Fruit fly (Drosophila melanogaster) whole organism, embryonic: ENCODE results near the gene Takl1.

Experiments
- CG11456 ChIP-seq: fragments of 200-800 bp; sonication (Bioruptor generic); IDR thresholded peaks from 3 replicates; pipeline ENCODE4 v1.3.6; 2022; ENCODE audit warnings: missing biosample characterization, missing genetic modification characterization
- CG11504 ChIP-seq: fragments of 200-800 bp; sonication (Bioruptor generic); optimal IDR thresholded peaks from 3 replicates; lab custom pipeline; 2019; ENCODE audit warnings: missing biosample characterization, mild to moderate bottlenecking, missing genetic modification characterization, moderate library complexity
- CG15073 ChIP-seq: fragments of 200-800 bp; sonication (Bioruptor generic); optimal IDR thresholded peaks from 2 replicates; lab custom pipeline; 2016; ENCODE audit warnings: missing biosample characterization, missing genetic modification characterization
- CG17359 ChIP-seq: fragments of 200-800 bp; sonication (Bioruptor generic); optimal IDR thresholded peaks from 3 replicates; lab custom pipeline; 2018; ENCODE audit warnings: missing biosample characterization, mild to moderate bottlenecking, missing genetic modification characterization, moderate library complexity
- CG17385 ChIP-seq: fragments of 200-800 bp; sonication (Bioruptor generic); optimal IDR thresholded peaks from 3 replicates; lab custom pipeline; 2018; ENCODE audit warnings: missing biosample characterization, mild to moderate bottlenecking, missing genetic modification characterization
- CG17829 ChIP-seq: fragments of 200-800 bp; optimal IDR thresholded peaks from 2 replicates; lab custom pipeline; 2019; ENCODE audit warnings: missing biosample characterization, mild to moderate bottlenecking, missing genetic modification characterization, moderate library complexity
- CG18262 ChIP-seq: fragments of 200-800 bp; optimal IDR thresholded peaks from 3 replicates; lab custom pipeline; 2019; ENCODE audit warnings: missing biosample characterization, mild to moderate bottlenecking, missing genetic modification characterization, moderate library complexity
- CG2120 ChIP-seq: fragments of 200-800 bp; sonication (Bioruptor generic); optimal IDR thresholded peaks from 3 replicates; lab custom pipeline; 2016; ENCODE audit warnings: missing biosample characterization, missing genetic modification characterization
- CG2202 ChIP-seq: fragments of 200-800 bp; sonication (Bioruptor generic); optimal IDR thresholded peaks from 2 replicates; lab custom pipeline; 2018; ENCODE audit warnings: missing biosample characterization, mild to moderate bottlenecking, missing genetic modification characterization
- CG30020 ChIP-seq: fragments of 200-800 bp; optimal IDR thresholded peaks from 2 replicates; lab custom pipeline; 2019; ENCODE audit warnings: missing biosample characterization, mild to moderate bottlenecking, missing genetic modification characterization, moderate library complexity
- CG30431 ChIP-seq: fragments of 200-800 bp; sonication (Bioruptor generic); optimal IDR thresholded peaks from 2 replicates; lab custom pipeline; 2017; ENCODE audit warnings: missing biosample characterization, missing genetic modification characterization
- CG32767 ChIP-seq: fragments of 200-800 bp; sonication (Bioruptor generic); IDR thresholded peaks from 2 replicates; pipeline ENCODE4 v1.3.6; 2022; ENCODE audit warnings: missing biosample characterization, missing genetic modification characterization
- CG3847 ChIP-seq: fragments of 200-800 bp; sonication (Bioruptor generic); IDR thresholded peaks from 2 replicates; pipeline ENCODE4 v1.3.6; 2022; ENCODE audit warnings: missing biosample characterization, missing genetic modification characterization
- CG43689 ChIP-seq: fragments of 200-800 bp; sonication (Bioruptor generic); IDR thresholded peaks from 2 replicates; pipeline ENCODE4 v1.3.6; 2022; ENCODE audit warnings: missing biosample characterization, missing genetic modification characterization
- CG4404 ChIP-seq: fragments of 200-800 bp; sonication (Bioruptor generic); IDR thresholded peaks from 2 replicates; pipeline ENCODE4 v1.3.6; 2022; ENCODE audit warnings: missing biosample characterization, missing genetic modification characterization
- CG4730 ChIP-seq: fragments of 200-800 bp; sonication (Bioruptor generic); IDR thresholded peaks from 2 replicates; pipeline ENCODE4 v1.3.6; 2022; ENCODE audit warnings: missing biosample characterization, missing genetic modification characterization
- CG6272 ChIP-seq: fragments of 200-800 bp; sonication (Bioruptor generic); IDR thresholded peaks from 2 replicates; pipeline ENCODE4 v1.3.6; 2022; ENCODE audit warnings: missing biosample characterization, missing genetic modification characterization
- CG6854 ChIP-seq: fragments of 200-800 bp; sonication (Bioruptor generic); optimal IDR thresholded peaks from 3 replicates; lab custom pipeline; 2017; ENCODE audit warnings: missing biosample characterization, mild to moderate bottlenecking, missing genetic modification characterization
- CG8089 ChIP-seq: fragments of 200-800 bp; sonication (Bioruptor generic); optimal IDR thresholded peaks from 3 replicates; lab custom pipeline; 2016; ENCODE audit warnings: missing biosample characterization, missing genetic modification characterization
- CG8359 ChIP-seq: fragments of 200-800 bp; sonication (Bioruptor generic); optimal IDR thresholded peaks from 2 replicates; lab custom pipeline; 2017; ENCODE audit warnings: missing biosample characterization, mild to moderate bottlenecking, missing genetic modification characterization, borderline replicate concordance
- CG8944 ChIP-seq: fragments of 200-800 bp; sonication (Bioruptor generic); optimal IDR thresholded peaks from 3 replicates; lab custom pipeline; 2016; ENCODE audit warnings: missing biosample characterization, missing genetic modification characterization
- Doc3 ChIP-seq: fragments of 200-800 bp; sonication (Bioruptor generic); IDR thresholded peaks from 3 replicates; pipeline ENCODE4 v1.3.6; 2022; ENCODE audit warnings: missing biosample characterization, missing genetic modification characterization; ENCODE audit not compliant: partially characterized antibody
- ERR ChIP-seq: fragments of 200-800 bp; sonication (Bioruptor generic); optimal IDR thresholded peaks from 2 replicates; lab custom pipeline; 2016; ENCODE audit warnings: missing biosample characterization, missing genetic modification characterization
- Ets65A ChIP-seq: fragments of 200-800 bp; sonication (Bioruptor generic); peaks from one replicate; lab custom pipeline; 2016; ENCODE audit warnings: missing biosample characterization, missing genetic modification characterization
- Gug ChIP-seq: fragments of 200-800 bp; sonication (Bioruptor generic); IDR thresholded peaks from 4 replicates; pipeline ENCODE4 v1.3.6; 2022; ENCODE audit warnings: missing biosample characterization, missing genetic modification characterization
- HHEX ChIP-seq: fragments of 200-800 bp; sonication (Bioruptor generic); optimal IDR thresholded peaks from 3 replicates; lab custom pipeline; 2017; ENCODE audit warnings: missing biosample characterization, mild to moderate bottlenecking, missing genetic modification characterization, missing genetic modification reagents
- Mes4 ChIP-seq: fragments of 200-800 bp; sonication (Bioruptor generic); optimal IDR thresholded peaks from 2 replicates; lab custom pipeline; 2016; ENCODE audit warnings: missing biosample characterization, missing genetic modification characterization
- Nf-YC ChIP-seq: fragments of 200-800 bp; optimal IDR thresholded peaks from 3 replicates; lab custom pipeline; 2019; ENCODE audit warnings: missing biosample characterization, mild to moderate bottlenecking, missing genetic modification characterization, moderate library complexity
- Sox100B ChIP-seq: fragments of 200-800 bp; sonication (Bioruptor generic); optimal IDR thresholded peaks from 3 replicates; lab custom pipeline; 2018; ENCODE audit warnings: missing biosample characterization, mild to moderate bottlenecking, missing genetic modification characterization
- Sox102F ChIP-seq: fragments of 200-800 bp; sonication (Bioruptor generic); optimal IDR thresholded peaks from 2 replicates; lab custom pipeline; 2018; ENCODE audit warnings: missing biosample characterization, mild to moderate bottlenecking, missing genetic modification characterization, moderate library complexity
- Usf ChIP-seq: fragments of 200-800 bp; sonication (Bioruptor generic); optimal IDR thresholded peaks from 2 replicates; lab custom pipeline; 2017; ENCODE audit warnings: missing genotype, missing biosample characterization, missing genetic modification characterization
- ab ChIP-seq: fragments of 200-800 bp; sonication (Bioruptor generic); optimal IDR thresholded peaks from 2 replicates; lab custom pipeline; 2016; ENCODE audit warnings: missing biosample characterization, missing genetic modification characterization
- ato ChIP-seq: fragments of 200-800 bp; sonication (Bioruptor generic); IDR thresholded peaks from 2 replicates; pipeline ENCODE4 v1.3.6; 2022; ENCODE audit warnings: missing biosample characterization, missing genetic modification characterization; ENCODE audit not compliant: partially characterized antibody
- bigmax ChIP-seq: fragments of 200-800 bp; sonication (Bioruptor generic); optimal IDR thresholded peaks from 2 replicates; lab custom pipeline; 2018; ENCODE audit warnings: missing biosample characterization, mild to moderate bottlenecking, missing genetic modification characterization
- bsh ChIP-seq, 2 experiments: fragments of 200-800 bp; sonication (Bioruptor generic); optimal IDR thresholded peaks; 2 replicates each; lab custom pipeline; 2017 to 2018; ENCODE audit warnings: mild to moderate bottlenecking in 2 of 2, missing biosample characterization in 2 of 2, missing genetic modification characterization in 2 of 2, moderate library complexity in 1 of 2
- chm ChIP-seq: fragments of 200-800 bp; sonication (Bioruptor generic); IDR thresholded peaks from 2 replicates; pipeline ENCODE4 v1.3.6; 2022; ENCODE audit warnings: missing biosample characterization, missing genetic modification characterization
- fd102C ChIP-seq: fragments of 200-800 bp; sonication (Bioruptor generic); optimal IDR thresholded peaks from 2 replicates; lab custom pipeline; 2018; ENCODE audit warnings: missing biosample characterization, mild to moderate bottlenecking, missing genetic modification characterization, moderate library complexity
- hth ChIP-seq: fragments of >200 bp; optimal IDR thresholded peaks from 2 replicates; lab custom pipeline; 2017; ENCODE audit warnings: inconsistent platforms
- ken ChIP-seq: fragments of 200-800 bp; sonication (Bioruptor generic); IDR thresholded peaks from 3 replicates; pipeline ENCODE4 v1.3.6; 2022; ENCODE audit warnings: missing biosample characterization, missing genetic modification characterization
- lilli ChIP-seq: fragments of 200-800 bp; sonication (Bioruptor generic); optimal IDR thresholded peaks from 3 replicates; lab custom pipeline; 2016; ENCODE audit warnings: missing biosample characterization, missing genetic modification characterization
- lov ChIP-seq, 2 experiments: fragments of 200-800 bp in 1 of 2; fragments of >200 bp in 1 of 2; sonication (Bioruptor generic) in 1 of 2; IDR thresholded peaks in 1 of 2; optimal IDR thresholded peaks in 1 of 2; 2 replicates in 1 of 2; 3 replicates in 1 of 2; pipeline versions ENCODE4 v1.3.6 to Lab custom; 2017 to 2022; ENCODE audit warnings: missing biosample characterization in 1 of 2, missing genetic modification characterization in 1 of 2
- repo ChIP-seq: fragments of 200-800 bp; sonication (Bioruptor generic); optimal IDR thresholded peaks from 2 replicates; lab custom pipeline; 2016; ENCODE audit warnings: missing biosample characterization, missing genetic modification characterization
- row ChIP-seq: fragments of 200-800 bp; sonication (Bioruptor generic); IDR thresholded peaks from 3 replicates; pipeline ENCODE4 v1.3.6; 2022; ENCODE audit warnings: missing biosample characterization, missing genetic modification characterization
- salm ChIP-seq: fragments of 200-800 bp; sonication (Bioruptor generic); optimal IDR thresholded peaks from 2 replicates; lab custom pipeline; 2018; ENCODE audit warnings: missing biosample characterization, mild to moderate bottlenecking, missing genetic modification characterization
- scrt ChIP-seq: fragments of 200-800 bp; sonication (Bioruptor generic); optimal IDR thresholded peaks from 2 replicates; lab custom pipeline; 2018; ENCODE audit warnings: missing biosample characterization, mild to moderate bottlenecking, missing genetic modification characterization, moderate library complexity
- slbo ChIP-seq: fragments of 200-800 bp; sonication (Bioruptor generic); IDR thresholded peaks from 2 replicates; pipeline ENCODE4 v1.3.6; 2022; ENCODE audit warnings: missing biosample characterization, missing genetic modification characterization
- sob ChIP-seq: fragments of 200-800 bp; sonication (Bioruptor generic); IDR thresholded peaks from 2 replicates; pipeline ENCODE4 v1.3.6; 2022; ENCODE audit warnings: missing biosample characterization, missing genetic modification characterization
- sr ChIP-seq: fragments of 200-800 bp; sonication (Bioruptor generic); IDR thresholded peaks from 3 replicates; pipeline ENCODE4 v1.3.6; 2022; ENCODE audit warnings: missing biosample characterization, missing genetic modification characterization
- stwl ChIP-seq: fragments of 200-800 bp; sonication (Bioruptor generic); optimal IDR thresholded peaks from 3 replicates; lab custom pipeline; 2018; ENCODE audit warnings: missing biosample characterization, mild to moderate bottlenecking, missing genetic modification characterization, moderate library complexity
- vfl ChIP-seq: fragments of 200-800 bp; sonication (Bioruptor generic); optimal IDR thresholded peaks from 2 replicates; lab custom pipeline; 2016; ENCODE audit warnings: missing biosample characterization, missing genetic modification characterization
- z ChIP-seq: fragments of 200-800 bp; sonication (Bioruptor generic); IDR thresholded peaks from 3 replicates; pipeline ENCODE4 v1.3.6; 2022; ENCODE audit warnings: missing biosample characterization, missing genetic modification characterization

Takl1 gene

dm6 chr3R:20762175-20762795 lies 10.1 kb downstream of the Takl1 start, which contains the start of gene CG31195 (continued):
- TF ChIP-seq CG32767 = no peak
- TF ChIP-seq CG43689 = no peak
- no peak for TF ChIP-seq bsh (GFP tag; optimal IDR thresholded peaks at IDR 0.05; lab: Kevin White, UChicago)
- peak; percentile 92 for TF ChIP-seq stwl
- TF ChIP-seq Ets65A (GFP tag; lab: Kevin White, UChicago) = no peak
- TF ChIP-seq CG4730 (GFP tag; lab: Robert Waterston, UW) = no peak
- no peak for TF ChIP-seq Sox100B (GFP tag; lab: Kevin White, UChicago)
- TF ChIP-seq Usf = no peak
- no peak for TF ChIP-seq fd102C (GFP tag; lab: Kevin White, UChicago)
- no peak for TF ChIP-seq CG3847 (GFP tag; lab: Robert Waterston, UW)
- TF ChIP-seq CG15073 (GFP tag; lab: Kevin White, UChicago) = no peak
- no peak for TF ChIP-seq vfl
- no peak for TF ChIP-seq CG18262 (tag; lab: Kevin White, UChicago)
- TF ChIP-seq CG17829 (tag; lab: Kevin White, UChicago) = no peak
- no peak for TF ChIP-seq lilli
- TF ChIP-seq Mes4 (GFP tag; lab: Kevin White, UChicago) = no peak
- no peak for TF ChIP-seq ab
- no peak for TF ChIP-seq Sox102F (GFP tag; lab: Kevin White, UChicago)
- TF ChIP-seq lov (optimal IDR thresholded peaks at IDR 0.05; lab: Kevin White, UChicago) = no peak
- TF ChIP-seq lov (GFP tag; IDR thresholded peaks at IDR 0.05; lab: Robert Waterston, UW) = no peak
- TF ChIP-seq CG17385 (GFP tag; lab: Kevin White, UChicago) = no peak
- TF ChIP-seq slbo (GFP tag; lab: Robert Waterston, UW) = no peak
- TF ChIP-seq chm (GFP tag; lab: Robert Waterston, UW) = no peak
- TF ChIP-seq z (GFP tag; lab: Robert Waterston, UW) = no peak
- TF ChIP-seq row (GFP tag; lab: Robert Waterston, UW) = peak; percentile 58
- TF ChIP-seq CG2120 (GFP tag; lab: Kevin White, UChicago) = no peak
- TF ChIP-seq sr = no peak
- no peak for TF ChIP-seq CG17359 (tag; lab: Kevin White, UChicago)
- no peak for TF ChIP-seq HHEX
- peak; percentile 79 for TF ChIP-seq Doc3 (GFP tag; lab: Robert Waterston, UW)
- no peak for TF ChIP-seq bigmax
- no peak for TF ChIP-seq ERR (GFP tag; lab: Kevin White, UChicago)
- no peak for TF ChIP-seq CG8359
- TF ChIP-seq ato = peak; percentile 52; the same call in 1 of the 2 replicates
- TF ChIP-seq CG6272 = no peak
- no peak for TF ChIP-seq Nf-YC
- no peak for TF ChIP-seq CG11504 (tag; lab: Kevin White, UChicago)
- TF ChIP-seq CG4404 (GFP tag; lab: Robert Waterston, UW) = no peak
- no peak for TF ChIP-seq CG11456 (GFP tag; lab: Robert Waterston, UW)
- TF ChIP-seq salm (tag; lab: Kevin White, UChicago) = no peak
- TF ChIP-seq sob = no peak
- TF ChIP-seq ken (GFP tag; lab: Robert Waterston, UW) = no peak
- TF ChIP-seq CG8089 (GFP tag; lab: Kevin White, UChicago) = no peak
- TF ChIP-seq CG8944 (GFP tag; lab: Kevin White, UChicago) = no peak
- TF ChIP-seq scrt (GFP tag; lab: Kevin White, UChicago) = peak; percentile 32
- no peak for TF ChIP-seq CG30431
- no peak for TF ChIP-seq Gug (GFP tag; lab: Robert Waterston, UW)
- TF ChIP-seq CG2202 (tag; lab: Kevin White, UChicago) = no peak
- no peak for TF ChIP-seq CG6854 (GFP tag; lab: Kevin White, UChicago)
- no peak for TF ChIP-seq repo (GFP tag; lab: Kevin White, UChicago)
- no peak for TF ChIP-seq CG30020 (tag; lab: Kevin White, UChicago)
- no peak for TF ChIP-seq hth (lab: Kevin White, UChicago)
